Worm (Caenorhabditis elegans): Measurements from ENCODE around the gene Y81B9A.1.

Y81B9A.1 gene

DNA sequence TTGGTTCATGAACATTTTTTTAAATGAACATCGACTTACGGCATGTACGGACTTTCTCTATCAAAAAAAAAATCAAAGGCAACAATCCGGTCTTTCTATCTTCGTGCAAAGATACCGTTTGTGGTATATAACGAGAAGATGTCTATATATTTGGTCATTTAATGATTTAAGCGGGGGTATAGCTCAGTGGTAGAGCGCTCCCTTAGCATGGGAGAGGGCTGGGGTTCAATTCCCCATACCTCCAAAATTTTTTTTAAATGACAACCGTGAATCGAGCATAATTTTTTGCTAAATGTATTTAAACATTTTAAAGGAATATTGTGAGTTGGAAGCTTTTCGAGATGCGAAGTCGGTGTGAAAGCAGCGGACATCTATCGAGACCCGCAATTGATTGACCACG, 46.4 kb downstream of the Y81B9A.1 start (continued):
- TF ChIP-seq dmd-8 (GFP tag; IDR thresholded peaks at IDR 0.05) = peak; percentile 89
- 0 out of 2 replicates have a peak, but pooled peaks have one; percentile 19 for TF ChIP-seq zfp-3 (GFP tag; conservative IDR thresholded peaks at IDR 0.05)
- peak; percentile 33 for TF ChIP-seq gei-8 (GFP tag; optimal IDR thresholded peaks at IDR 0.05)
- peak; percentile 79 for TF ChIP-seq php-3 (GFP tag; IDR thresholded peaks at IDR 0.05)
- TF ChIP-seq arid-1 (GFP tag; conservative IDR thresholded peaks at IDR 0.05) = peak; percentile 73
- peak; percentile 91 for TF ChIP-seq egl-43 (GFP tag; IDR thresholded peaks at IDR 0.05)
- peak; percentile 15 for TF ChIP-seq unc-130 (GFP tag; optimal IDR thresholded peaks at IDR 0.05)
- peak; percentile 83 for TF ChIP-seq madf-9 (GFP tag; conservative IDR thresholded peaks at IDR 0.05)
- peak; percentile 64 for TF ChIP-seq nhr-111 (GFP tag; optimal IDR thresholded peaks at IDR 0.05)
- peak; percentile 78; the same call in 1 of the 2 replicates for TF ChIP-seq pha-4 (GFP tag; IDR thresholded peaks at IDR 0.05)
- no peak for TF ChIP-seq pha-4 (tag; optimal IDR thresholded peaks at IDR 0.05)
- peak; percentile 88 for TF ChIP-seq lim-7 (GFP tag; IDR thresholded peaks at IDR 0.05)
- TF ChIP-seq zag-1 (tag; optimal IDR thresholded peaks at IDR 0.05) = no peak
- TF ChIP-seq F44E2.7 (GFP tag; IDR thresholded peaks at IDR 0.05) = 0 out of 2 replicates have a peak, but pooled peaks have one; percentile 82
- peak; percentile 64 for TF ChIP-seq tra-1 (GFP tag; IDR thresholded peaks at IDR 0.05)
- TF ChIP-seq ceh-44 (GFP tag; IDR thresholded peaks at IDR 0.05) = no peak
- no peak for TF ChIP-seq ceh-62 (tag; optimal IDR thresholded peaks at IDR 0.05)
- no peak for TF ChIP-seq nhr-77 (tag; optimal IDR thresholded peaks at IDR 0.05)
- TF ChIP-seq F26F4.8 (GFP tag; conservative IDR thresholded peaks at IDR 0.05) = peak; percentile 69; the same call in 1 of the 2 replicates
- TF ChIP-seq ctbp-1 (GFP tag; IDR thresholded peaks at IDR 0.05) = 0 out of 2 replicates have a peak, but pooled peaks have one; percentile 36
- no peak for TF ChIP-seq ztf-11 (tag; optimal IDR thresholded peaks at IDR 0.05)
- 0 out of 2 replicates have a peak, but pooled peaks have one; percentile 42 for TF ChIP-seq saeg-2 (GFP tag; IDR thresholded peaks at IDR 0.05)
- no peak for TF ChIP-seq aly-2 (tag; optimal IDR thresholded peaks at IDR 0.05)
- peak; percentile 30 for TF ChIP-seq hlh-30 (tag; optimal IDR thresholded peaks at IDR 0.05; ENCODE audit: insufficient read depth)

ce11 chrX:9242123-9242522, 49.9 kb downstream of the Y81B9A.1 start, which contains the start of gene lgc-4:
Gene lgc-4, minus strand, starts transcription at chrX:9242223.
- TF ChIP-seq zip-11 (GFP tag; IDR thresholded peaks at IDR 0.05) (no peak), unc-62 (GFP tag; optimal IDR thresholded peaks at IDR 0.05 in 1 of 2) (peak in 1 of 2 experiments; percentile 89), unc-62 (tag; optimal IDR thresholded peaks at IDR 0.05) (no peak)

ce11 chrX:9243257-9243656, 51.0 kb downstream of the Y81B9A.1 start, which contains the start of gene gpa-12:
Gene gpa-12, plus strand, starts transcription at chrX:9243557.
- TF ChIP-seq zip-11 (GFP tag; IDR thresholded peaks at IDR 0.05) (no peak), madf-5 (GFP tag; IDR thresholded peaks at IDR 0.05) (no peak), Y48G9A.11 (GFP tag; IDR thresholded peaks at IDR 0.05) (no peak), ztf-7 (tag; optimal IDR thresholded peaks at IDR 0.05) (no peak), dpl-1 (GFP tag; optimal IDR thresholded peaks at IDR 0.05) (no peak)

Data from whole organism, L4 larva.